Worm (Caenorhabditis elegans): ENCODE data around the gene C17C3.3.

C17C3.3 gene

DNA sequence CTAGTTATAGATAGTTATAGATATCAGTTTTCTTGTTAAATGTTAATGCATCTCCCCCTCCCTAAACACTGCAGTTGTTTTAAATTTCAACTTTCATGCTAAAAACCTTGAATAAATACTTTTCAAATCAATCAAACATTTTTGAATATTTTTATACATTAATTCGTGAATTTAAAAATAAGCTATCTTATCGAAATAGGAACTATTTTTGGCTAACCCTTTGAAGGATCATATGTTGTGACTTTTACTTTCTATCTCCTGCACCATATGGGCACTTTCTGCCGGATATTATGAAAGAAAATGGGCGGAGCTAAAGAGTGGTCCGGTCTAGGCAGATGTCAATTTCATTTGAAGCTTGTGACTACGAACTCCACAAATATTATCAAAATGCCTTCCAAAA lies 38.9 kb upstream of the C17C3.3 start, which contains the start of gene ZK177.11:
ZK177.11 (plus strand) TSS at position 301 of the 400 bp plus-strand sequence.
- TF ChIP-seq lsy-27 (tag; optimal IDR thresholded peaks at IDR 0.05; ENCODE audit: borderline replicate concordance, insufficient read depth) (no peak), F57C9.4 (tag; optimal IDR thresholded peaks at IDR 0.05) (no peak), ama-1 (optimal IDR thresholded peaks at IDR 0.05) (no peak), ama-1 (GFP tag; optimal IDR thresholded peaks at IDR 0.05) (no peak)

DNA sequence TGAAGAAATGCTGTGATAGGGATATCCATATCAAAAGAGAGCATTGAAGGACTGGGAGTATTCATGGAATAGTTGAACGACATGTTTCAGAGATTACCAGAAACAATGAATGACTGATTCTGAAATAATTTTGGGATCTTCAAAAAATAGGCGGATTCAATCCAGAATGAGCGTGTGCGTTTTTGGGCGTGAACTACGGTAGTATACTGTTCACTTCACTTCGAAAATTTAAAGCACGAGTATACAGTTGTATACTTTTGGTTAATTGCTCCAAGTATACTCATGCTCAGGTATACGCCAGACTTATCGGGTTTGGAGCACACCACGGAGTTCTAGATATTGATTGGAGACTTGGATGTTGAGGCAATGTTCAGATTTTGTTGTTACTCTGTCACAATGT lies 36.2 kb upstream of the C17C3.3 start, which contains the start of gene tbx-35:
tbx-35 (minus strand) TSS at position 101 of the 400 bp plus-strand sequence.
- no peak for TF ChIP-seq F57C9.4 (tag; optimal IDR thresholded peaks at IDR 0.05)
- no peak for TF ChIP-seq ccch-3 (GFP tag; optimal IDR thresholded peaks at IDR 0.05)
- no peak for TF ChIP-seq mxl-1 (tag; optimal IDR thresholded peaks at IDR 0.05)
- TF ChIP-seq ztf-3 (GFP tag; optimal IDR thresholded peaks at IDR 0.05): no peak
- TF ChIP-seq pha-4 (tag; optimal IDR thresholded peaks at IDR 0.05): no peak
- no peak for TF ChIP-seq ceh-58 (GFP tag; IDR thresholded peaks at IDR 0.05)
- no peak for TF ChIP-seq atf-7 (tag; optimal IDR thresholded peaks at IDR 0.05)
- no peak for TF ChIP-seq lsl-1 (GFP tag; optimal IDR thresholded peaks at IDR 0.05)
- TF ChIP-seq dpff-1 (tag; optimal IDR thresholded peaks at IDR 0.05): no peak
- TF ChIP-seq C06A6.2 (GFP tag; conservative IDR thresholded peaks at IDR 0.05): no peak
- no peak for TF ChIP-seq cebp-2 (GFP tag; IDR thresholded peaks at IDR 0.05)

DNA sequence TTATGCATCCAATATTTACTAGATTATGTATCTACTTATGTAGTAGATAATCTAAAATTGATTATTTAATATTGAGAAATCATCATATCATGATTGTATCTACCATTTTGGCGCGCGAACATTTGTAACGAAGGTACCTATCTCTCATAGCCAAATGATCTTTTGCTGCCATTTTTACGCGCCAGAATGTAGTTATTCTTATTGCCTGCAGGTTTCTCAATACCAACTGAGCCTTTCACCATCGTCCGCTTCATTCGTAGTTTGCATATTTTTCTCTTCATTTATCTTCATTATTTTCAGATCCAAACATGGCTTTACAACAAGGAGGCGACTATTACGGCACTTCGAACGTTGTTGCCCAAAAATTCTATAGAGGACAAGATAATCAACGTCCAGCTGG lies 33.7 kb upstream of the C17C3.3 start, which contains the start of gene ZK177.1:
ZK177.1 (plus strand) TSS at position 301 of the 400 bp plus-strand sequence.
- peak; percentile 13 for TF ChIP-seq efl-1 (GFP tag; optimal IDR thresholded peaks at IDR 0.05)
- TF ChIP-seq rpc-1 (optimal IDR thresholded peaks at IDR 0.05): no peak
- TF ChIP-seq rpc-1 (tag; optimal IDR thresholded peaks at IDR 0.05): no peak
- TF ChIP-seq ceh-79 (tag; optimal IDR thresholded peaks at IDR 0.05): no peak

DNA sequence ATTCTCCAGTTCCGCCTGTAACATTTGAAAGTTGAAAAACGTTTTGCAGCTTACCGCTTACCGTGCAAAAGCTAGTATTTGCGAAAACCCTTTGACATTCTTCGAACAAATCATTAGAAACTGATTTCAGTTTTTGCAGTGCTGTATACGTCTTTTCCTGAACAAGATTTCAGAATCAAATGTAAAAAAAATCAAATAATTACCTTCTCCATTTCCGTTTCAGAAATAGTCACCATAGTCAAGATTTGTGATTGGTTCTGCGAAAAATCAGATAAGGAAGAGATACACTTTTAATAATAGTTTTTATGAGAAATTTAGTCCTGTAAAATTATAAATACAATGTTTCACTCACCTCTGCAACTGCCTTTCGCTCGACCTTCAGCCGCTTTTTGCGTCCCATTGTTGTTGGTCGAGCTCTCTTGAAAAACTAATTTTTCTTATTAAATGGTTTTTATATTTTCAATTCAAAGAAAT lies 29.6 kb upstream of the C17C3.3 start, which contains the start of gene C17C3.9:
C17C3.9 (minus strand) TSS at position 424 of the 474 bp plus-strand sequence.
- no peak for TF ChIP-seq xnd-1 (tag; optimal IDR thresholded peaks at IDR 0.05)
- no peak for TF ChIP-seq hsf-1 (GFP tag; IDR thresholded peaks at IDR 0.05)
- TF ChIP-seq madf-3 (GFP tag; IDR thresholded peaks at IDR 0.05): no peak
- TF ChIP-seq ztf-28 (GFP tag; IDR thresholded peaks at IDR 0.05): no peak
- TF ChIP-seq hrde-1 (tag; optimal IDR thresholded peaks at IDR 0.05; ENCODE audit: borderline replicate concordance): no peak
- no peak for TF ChIP-seq sdz-38 (tag; optimal IDR thresholded peaks at IDR 0.05)
- TF ChIP-seq K11D2.4 (GFP tag; IDR thresholded peaks at IDR 0.05): no peak

DNA sequence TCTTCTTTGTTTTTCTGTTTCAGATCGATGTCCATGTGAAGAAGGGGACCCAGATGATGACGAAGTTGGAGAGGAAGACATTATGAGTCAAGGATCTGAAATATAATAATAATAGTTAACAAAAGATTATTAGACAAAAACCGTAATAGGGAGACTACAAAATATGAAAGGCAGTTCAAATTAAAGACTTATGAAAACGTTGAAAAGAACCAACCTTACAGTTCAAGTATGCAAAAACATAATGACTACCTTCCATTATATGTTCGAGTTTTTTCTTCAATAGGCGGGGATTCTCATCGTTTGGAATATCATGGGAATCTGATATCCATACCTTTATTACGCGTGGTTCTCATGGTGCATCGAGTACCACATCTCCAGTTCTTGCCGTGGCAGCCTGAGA lies 27.9 kb upstream of the C17C3.3 start, which contains the start of gene hlh-26:
hlh-26 (minus strand) TSS at position 101 of the 400 bp plus-strand sequence.
- no peak for TF ChIP-seq ceh-40 (GFP tag; IDR thresholded peaks at IDR 0.05)
- no peak for TF ChIP-seq snpc-3.4 (tag; optimal IDR thresholded peaks at IDR 0.05)
- TF ChIP-seq hmg-1.2 (GFP tag; IDR thresholded peaks at IDR 0.05): no peak
- TF ChIP-seq egl-44 (GFP tag; IDR thresholded peaks at IDR 0.05): no peak
- no peak for TF ChIP-seq madf-8 (GFP tag; conservative IDR thresholded peaks at IDR 0.05)
- no peak for TF ChIP-seq F22D6.2 (tag; optimal IDR thresholded peaks at IDR 0.05)
- TF ChIP-seq nhr-120 (GFP tag; IDR thresholded peaks at IDR 0.05): no peak
- TF ChIP-seq lin-54 (GFP tag; optimal IDR thresholded peaks at IDR 0.05): no peak
